Fruit fly (Drosophila melanogaster) whole organism, embryonic: Measurements from ENCODE around the gene CG7860.

ENCODE experiments used
- Bdp1 ChIP-seq: fragments of 200-800 bp; sonication (Bioruptor generic); optimal IDR thresholded peaks from 3 replicates; lab custom pipeline; 2016; ENCODE audit warnings: missing biosample characterization, missing genetic modification characterization
- CG10274 ChIP-seq: fragments of 200-800 bp; sonication (Bioruptor generic); optimal IDR thresholded peaks from 3 replicates; lab custom pipeline; 2017; ENCODE audit warnings: missing biosample characterization, mild to moderate bottlenecking, missing genetic modification characterization
- CG10462 ChIP-seq: fragments of 200-800 bp; sonication (Bioruptor generic); optimal IDR thresholded peaks from 2 replicates; lab custom pipeline; 2016; ENCODE audit warnings: missing biosample characterization, missing genetic modification characterization
- CG10979 ChIP-seq: fragments of 200-800 bp; sonication (Bioruptor generic); optimal IDR thresholded peaks from 2 replicates; lab custom pipeline; 2018; ENCODE audit warnings: missing biosample characterization, mild to moderate bottlenecking, missing genetic modification characterization, moderate library complexity
- CG11085 ChIP-seq: fragments of 200-800 bp; sonication (Bioruptor generic); IDR thresholded peaks from 2 replicates; pipeline ENCODE4 v1.3.6; 2022; ENCODE audit warnings: missing biosample characterization, missing genetic modification characterization
- CG11696 ChIP-seq: fragments of 200-800 bp; sonication (Bioruptor generic); IDR thresholded peaks from 2 replicates; pipeline ENCODE4 v1.3.6; 2022; ENCODE audit warnings: missing biosample characterization, missing genetic modification characterization
- CG1233 ChIP-seq: fragments of 200-800 bp; sonication (Bioruptor generic); optimal IDR thresholded peaks from 4 replicates; lab custom pipeline; 2018; ENCODE audit warnings: missing biosample characterization, mild to moderate bottlenecking, missing genetic modification characterization
- CG12391 ChIP-seq: fragments of 200-800 bp; sonication (Bioruptor generic); optimal IDR thresholded peaks from 3 replicates; lab custom pipeline; 2018; ENCODE audit warnings: missing biosample characterization, mild to moderate bottlenecking, missing genetic modification characterization, moderate library complexity
- CG14667 ChIP-seq: fragments of 200-800 bp; sonication (Bioruptor generic); IDR thresholded peaks from 2 replicates; pipeline ENCODE4 v1.3.6; 2022; ENCODE audit warnings: missing biosample characterization, missing genetic modification characterization
- CG14860 ChIP-seq: fragments of 200-800 bp; sonication (Bioruptor generic); IDR thresholded peaks from 3 replicates; pipeline ENCODE4 v1.3.6; 2022; ENCODE audit warnings: missing biosample characterization, missing genetic modification characterization; ENCODE audit not compliant: partially characterized antibody
- CG15479 ChIP-seq: fragments of 200-800 bp; sonication (Bioruptor generic); optimal IDR thresholded peaks from 3 replicates; lab custom pipeline; 2019; ENCODE audit warnings: missing biosample characterization, mild to moderate bottlenecking, missing genetic modification characterization, moderate library complexity
- CG1602 ChIP-seq: fragments of 200-800 bp; sonication (Bioruptor generic); optimal IDR thresholded peaks from 3 replicates; lab custom pipeline; 2016; ENCODE audit warnings: missing biosample characterization, missing genetic modification characterization
- CG17385 ChIP-seq: fragments of 200-800 bp; sonication (Bioruptor generic); optimal IDR thresholded peaks from 3 replicates; lab custom pipeline; 2018; ENCODE audit warnings: missing biosample characterization, mild to moderate bottlenecking, missing genetic modification characterization
- CG2129 ChIP-seq: fragments of 200-800 bp; sonication (Bioruptor generic); IDR thresholded peaks from 2 replicates; pipeline ENCODE4 v1.3.6; 2022; ENCODE audit warnings: missing biosample characterization, missing genetic modification characterization; ENCODE audit not compliant: partially characterized antibody
- CG2712 ChIP-seq: fragments of 200-800 bp; optimal IDR thresholded peaks from 3 replicates; lab custom pipeline; 2019; ENCODE audit warnings: missing biosample characterization, mild to moderate bottlenecking, missing genetic modification characterization, moderate library complexity
- CG30403 ChIP-seq: fragments of 200-800 bp; sonication (Bioruptor generic); optimal IDR thresholded peaks from 3 replicates; lab custom pipeline; 2016; ENCODE audit warnings: missing biosample characterization, missing genetic modification characterization
- CG30431 ChIP-seq: fragments of 200-800 bp; sonication (Bioruptor generic); optimal IDR thresholded peaks from 2 replicates; lab custom pipeline; 2017; ENCODE audit warnings: missing biosample characterization, missing genetic modification characterization
- CG33557 ChIP-seq: fragments of 200-800 bp; sonication (Bioruptor generic); optimal IDR thresholded peaks from 2 replicates; lab custom pipeline; 2019; ENCODE audit warnings: missing biosample characterization, mild to moderate bottlenecking, missing genetic modification characterization, moderate library complexity
- CG34422 ChIP-seq: fragments of 200-800 bp; sonication (Bioruptor generic); IDR thresholded peaks from 3 replicates; pipeline ENCODE4 v1.3.6; 2022; ENCODE audit warnings: missing biosample characterization, missing genetic modification characterization
- CG42726 ChIP-seq: fragments of 200-800 bp; sonication (Bioruptor generic); IDR thresholded peaks from 2 replicates; pipeline ENCODE4 v1.3.6; 2022; ENCODE audit warnings: missing biosample characterization, missing genetic modification characterization; ENCODE audit not compliant: partially characterized antibody
- CG4360 ChIP-seq: fragments of 200-800 bp; sonication (Bioruptor generic); IDR thresholded peaks from 2 replicates; pipeline ENCODE4 v1.3.6; 2022; ENCODE audit warnings: missing biosample characterization, missing genetic modification characterization
- CG6272 ChIP-seq: fragments of 200-800 bp; sonication (Bioruptor generic); IDR thresholded peaks from 2 replicates; pipeline ENCODE4 v1.3.6; 2022; ENCODE audit warnings: missing biosample characterization, missing genetic modification characterization
- CG6813 ChIP-seq: fragments of 200-800 bp; sonication (Bioruptor generic); optimal IDR thresholded peaks from 2 replicates; lab custom pipeline; 2017; ENCODE audit warnings: missing biosample characterization, missing genetic modification characterization, mild to moderate bottlenecking, moderate library complexity, missing genetic modification reagents
- CG8359 ChIP-seq: fragments of 200-800 bp; sonication (Bioruptor generic); optimal IDR thresholded peaks from 2 replicates; lab custom pipeline; 2017; ENCODE audit warnings: missing biosample characterization, mild to moderate bottlenecking, missing genetic modification characterization, borderline replicate concordance
- Dek ChIP-seq: fragments of 200-800 bp; sonication (Bioruptor generic); optimal IDR thresholded peaks from 3 replicates; lab custom pipeline; 2019; ENCODE audit warnings: missing biosample characterization, mild to moderate bottlenecking, missing genetic modification characterization, moderate library complexity
- Drgx ChIP-seq: fragments of 200-800 bp; sonication (Bioruptor generic); IDR thresholded peaks from 2 replicates; pipeline ENCODE4 v1.3.6; 2022; ENCODE audit warnings: missing biosample characterization, missing genetic modification characterization
- HLH4C ChIP-seq: fragments of 200-800 bp; sonication (Bioruptor generic); IDR thresholded peaks from 3 replicates; pipeline ENCODE4 v1.3.6; 2022; ENCODE audit warnings: missing biosample characterization, missing genetic modification characterization; ENCODE audit not compliant: partially characterized antibody
- MTF-1 ChIP-seq: fragments of 200-800 bp; sonication (Bioruptor generic); optimal IDR thresholded peaks from 2 replicates; lab custom pipeline; 2018; ENCODE audit warnings: missing biosample characterization, mild to moderate bottlenecking, missing genetic modification characterization, borderline replicate concordance
- Nf-YA ChIP-seq: fragments of 200-800 bp; sonication (Bioruptor generic); IDR thresholded peaks from 2 replicates; pipeline ENCODE4 v1.3.6; 2022; ENCODE audit warnings: missing biosample characterization, missing genetic modification characterization
- Oaz ChIP-seq: fragments of 200-800 bp; sonication (Bioruptor generic); IDR thresholded peaks from 2 replicates; pipeline ENCODE4 v1.3.6; 2022; ENCODE audit warnings: missing biosample characterization, missing genetic modification characterization
- Opbp ChIP-seq: fragments of 200-800 bp; sonication (Bioruptor generic); IDR thresholded peaks from 3 replicates; pipeline ENCODE4 v1.3.6; 2022; ENCODE audit warnings: missing biosample characterization, missing genetic modification characterization; ENCODE audit not compliant: partially characterized antibody
- Sry-δ ChIP-seq: fragments of 200-800 bp; sonication (Bioruptor generic); optimal IDR thresholded peaks from 2 replicates; lab custom pipeline; 2016; ENCODE audit warnings: missing biosample characterization, missing genetic modification characterization
- Tbp ChIP-seq: fragments of >200 bp; optimal IDR thresholded peaks from 2 replicates; lab custom pipeline; 2018; ENCODE audit warnings: missing biosample characterization, missing genetic modification characterization
- Vsx1 ChIP-seq: fragments of 200-800 bp; sonication (Bioruptor generic); optimal IDR thresholded peaks from 2 replicates; lab custom pipeline; 2017; ENCODE audit warnings: missing biosample characterization, mild to moderate bottlenecking, missing genetic modification characterization, missing genetic modification reagents
- ab ChIP-seq: fragments of 200-800 bp; sonication (Bioruptor generic); optimal IDR thresholded peaks from 2 replicates; lab custom pipeline; 2016; ENCODE audit warnings: missing biosample characterization, missing genetic modification characterization
- chm ChIP-seq: fragments of 200-800 bp; sonication (Bioruptor generic); IDR thresholded peaks from 2 replicates; pipeline ENCODE4 v1.3.6; 2022; ENCODE audit warnings: missing biosample characterization, missing genetic modification characterization
- chn ChIP-seq: fragments of 200-800 bp; sonication (Bioruptor generic); optimal IDR thresholded peaks from 2 replicates; lab custom pipeline; 2016; ENCODE audit warnings: missing biosample characterization, missing genetic modification characterization
- corto ChIP-seq: fragments of 200-800 bp; sonication (Bioruptor generic); optimal IDR thresholded peaks from 2 replicates; lab custom pipeline; 2016; ENCODE audit warnings: missing biosample characterization, mild to moderate bottlenecking, missing genetic modification characterization, moderate library complexity
- croc ChIP-seq: fragments of 200-800 bp; sonication (Bioruptor generic); conservative IDR thresholded peaks from 3 replicates; pipeline ENCODE4 v1.3.6; 2022; ENCODE audit warnings: missing biosample characterization, missing genetic modification characterization
- fd102C ChIP-seq: fragments of 200-800 bp; sonication (Bioruptor generic); optimal IDR thresholded peaks from 2 replicates; lab custom pipeline; 2018; ENCODE audit warnings: missing biosample characterization, mild to moderate bottlenecking, missing genetic modification characterization, moderate library complexity
- gro ChIP-seq: fragments of 200-800 bp; sonication (Bioruptor generic); optimal IDR thresholded peaks from 2 replicates; lab custom pipeline; 2016; ENCODE audit warnings: missing biosample characterization, missing genetic modification characterization
- hkb ChIP-seq, 2 experiments: fragments of 200-800 bp in 1 of 2; fragments of >200 bp in 1 of 2; sonication (Bioruptor generic) in 1 of 2; IDR thresholded peaks in 1 of 2; optimal IDR thresholded peaks in 1 of 2; 2 replicates each; pipeline versions ENCODE4 v1.3.6 to Lab custom; 2017 to 2022; ENCODE audit warnings: missing biosample characterization in 1 of 2, missing genetic modification characterization in 1 of 2
- ind ChIP-seq: fragments of 200-800 bp; sonication (Bioruptor generic); optimal IDR thresholded peaks from 3 replicates; lab custom pipeline; 2016; ENCODE audit warnings: missing biosample characterization, missing genetic modification characterization
- jigr1 ChIP-seq: fragments of 200-800 bp; sonication (Bioruptor generic); IDR thresholded peaks from 3 replicates; pipeline ENCODE4 v1.3.6; 2022; ENCODE audit warnings: missing biosample characterization, missing genetic modification characterization
- jumu ChIP-seq: fragments of 200-800 bp; sonication (Bioruptor generic); optimal IDR thresholded peaks from 3 replicates; lab custom pipeline; 2016; ENCODE audit warnings: missing biosample characterization, missing genetic modification characterization
- peb ChIP-seq: fragments of 200-800 bp; sonication (Bioruptor generic); IDR thresholded peaks from 2 replicates; pipeline ENCODE4 v1.3.6; 2022; ENCODE audit warnings: missing biosample characterization, missing genetic modification characterization
- pros ChIP-seq: fragments of 200-800 bp; sonication (Bioruptor generic); optimal IDR thresholded peaks from 3 replicates; lab custom pipeline; 2019; ENCODE audit warnings: missing biosample characterization, mild to moderate bottlenecking, missing genetic modification characterization, moderate library complexity
- slp2 ChIP-seq: fragments of 200-800 bp; sonication (Bioruptor generic); optimal IDR thresholded peaks from 2 replicates; lab custom pipeline; 2016; ENCODE audit warnings: missing biosample characterization, missing genetic modification characterization
- sug ChIP-seq: fragments of 200-800 bp; optimal IDR thresholded peaks from 2 replicates; lab custom pipeline; 2019; ENCODE audit warnings: missing biosample characterization, mild to moderate bottlenecking, missing genetic modification characterization, moderate library complexity
- tin ChIP-seq: fragments of 200-800 bp; sonication (Bioruptor generic); optimal IDR thresholded peaks from 3 replicates; lab custom pipeline; 2016; ENCODE audit warnings: missing biosample characterization, missing genetic modification characterization

Gene CG7860

DNA sequence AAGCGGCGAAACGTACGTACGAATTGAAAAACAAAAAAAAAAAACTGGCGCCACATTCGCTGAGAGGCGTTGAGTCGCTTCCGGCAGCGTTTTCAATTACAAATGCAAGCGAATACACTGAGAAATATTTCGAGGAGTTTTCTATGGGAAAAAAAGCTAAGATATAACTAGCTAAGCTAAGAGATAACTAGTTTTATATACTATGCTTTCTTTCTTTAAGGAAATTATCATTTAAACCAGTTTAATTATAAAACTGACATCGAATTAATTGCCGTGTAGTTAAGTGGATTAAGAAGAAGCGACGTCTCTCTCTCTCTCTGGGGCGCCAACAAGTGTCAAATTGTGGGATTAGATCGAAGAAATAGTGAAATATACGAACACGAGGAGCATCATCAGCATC lies 46.6 kb downstream of the CG7860 start (continued):
- TF ChIP-seq hkb (optimal IDR thresholded peaks at IDR 0.05; lab: Kevin White, UChicago) (no peak), hkb (GFP tag; IDR thresholded peaks at IDR 0.05; lab: Robert Waterston, UW) (peak; percentile 75), Drgx (GFP tag; lab: Robert Waterston, UW) (peak; percentile 75), chm (no peak), tin (GFP tag; lab: Kevin White, UChicago) (peak; percentile 56), pros (GFP tag; lab: Kevin White, UChicago) (no peak), CG8359 (GFP tag; lab: Kevin White, UChicago) (no peak), HLH4C (no peak), MTF-1 (peak; percentile 4), CG42726 (GFP tag; lab: Robert Waterston, UW) (no peak), CG2129 (GFP tag; lab: Robert Waterston, UW) (no peak), CG1602 (peak; percentile 36), CG30403 (GFP tag; lab: Kevin White, UChicago) (peak; percentile 60), CG10462 (peak; percentile 4), Tbp (GFP tag; lab: Kevin White, UChicago) (no peak), CG6813 (GFP tag; lab: Kevin White, UChicago) (peak; percentile 34), slp2 (no peak), CG2712 (peak; percentile 79), CG6272 (GFP tag; lab: Robert Waterston, UW) (no peak), croc (GFP tag; lab: Robert Waterston, UW) (no peak), gro (GFP tag; lab: Kevin White, UChicago) (no peak), CG33557 (GFP tag; lab: Kevin White, UChicago) (peak; percentile 15), Opbp (GFP tag; lab: Robert Waterston, UW) (no peak), CG10979 (peak; percentile 73), CG1233 (GFP tag; lab: Kevin White, UChicago) (peak; percentile 24), CG34422 (GFP tag; lab: Robert Waterston, UW) (0 out of 3 replicates have a peak, but pooled peaks have one; percentile 39), Bdp1 (GFP tag; lab: Kevin White, UChicago) (no peak), peb (GFP tag; lab: Robert Waterston, UW) (0 out of 2 replicates have a peak, but pooled peaks have one; percentile 27), sug (tag; lab: Kevin White, UChicago) (no peak), Sry-δ (GFP tag; lab: Kevin White, UChicago) (peak; percentile 24), ind (GFP tag; lab: Kevin White, UChicago) (peak; percentile 42), CG14667 (GFP tag; lab: Robert Waterston, UW) (no peak), CG15479 (GFP tag; lab: Kevin White, UChicago) (no peak), CG11696 (GFP tag; lab: Robert Waterston, UW) (0 out of 2 replicates have a peak, but pooled peaks have one; percentile 37), CG4360 (GFP tag; lab: Robert Waterston, UW) (no peak), fd102C (no peak), corto (GFP tag; lab: Kevin White, UChicago) (no peak), jigr1 (GFP tag; lab: Robert Waterston, UW) (no peak), jumu (no peak), CG12391 (tag; lab: Kevin White, UChicago) (peak; percentile 73), Vsx1 (GFP tag; lab: Kevin White, UChicago) (no peak), chn (GFP tag; lab: Kevin White, UChicago) (peak; percentile 10), CG10274 (GFP tag; lab: Kevin White, UChicago) (no peak), CG14860 (GFP tag; lab: Robert Waterston, UW) (no peak), ab (GFP tag; lab: Kevin White, UChicago) (no peak), CG17385 (GFP tag; lab: Kevin White, UChicago) (peak; percentile 46), CG11085 (GFP tag; lab: Robert Waterston, UW) (no peak), Dek (tag; lab: Kevin White, UChicago) (peak; percentile 11), CG30431 (GFP tag; lab: Kevin White, UChicago) (no peak), Nf-YA (GFP tag; lab: Robert Waterston, UW) (no peak), Oaz (GFP tag; lab: Robert Waterston, UW) (no peak)
